Fruit fly (Drosophila melanogaster) whole organism, embryonic: Measurements from ENCODE around the gene CG32066.
A peak's percentile ranks its signal among the peaks of the same experiment; 100 is the strongest.

Experiments used
- ATbp ChIP-seq: fragments of 200-800 bp; sonication (Bioruptor generic); optimal IDR thresholded peaks from 2 replicates; lab custom pipeline; 2017; ENCODE audit warnings: missing biosample characterization, mild to moderate bottlenecking, missing genetic modification characterization, missing genetic modification reagents
- Aef1 ChIP-seq: fragments of 200-800 bp; sonication (Bioruptor generic); IDR thresholded peaks from 3 replicates; pipeline ENCODE4 v1.3.6; 2022; ENCODE audit warnings: missing biosample characterization, missing genetic modification characterization
- Bdp1 ChIP-seq: fragments of 200-800 bp; sonication (Bioruptor generic); optimal IDR thresholded peaks from 3 replicates; lab custom pipeline; 2016; ENCODE audit warnings: missing biosample characterization, missing genetic modification characterization
- Blimp-1 ChIP-seq: fragments of 200-800 bp; sonication (Bioruptor generic); optimal IDR thresholded peaks from 3 replicates; lab custom pipeline; 2018; ENCODE audit warnings: missing biosample characterization, missing genetic modification characterization, mild to moderate bottlenecking, moderate library complexity, missing genetic modification reagents
- C15 ChIP-seq: fragments of 200-800 bp; sonication (Bioruptor generic); IDR thresholded peaks from 3 replicates; pipeline ENCODE4 v1.3.6; 2022; ENCODE audit warnings: missing biosample characterization, missing genetic modification characterization
- CG10147 ChIP-seq: fragments of 200-800 bp; sonication (Bioruptor generic); optimal IDR thresholded peaks from 2 replicates; lab custom pipeline; 2019; ENCODE audit warnings: missing biosample characterization, mild to moderate bottlenecking, missing genetic modification characterization, moderate library complexity
- CG10209 ChIP-seq: fragments of 200-800 bp; sonication (Bioruptor generic); optimal IDR thresholded peaks from 3 replicates; lab custom pipeline; 2017; ENCODE audit warnings: missing biosample characterization, mild to moderate bottlenecking, missing genetic modification characterization, missing genetic modification reagents
- CG10431 ChIP-seq: fragments of 200-800 bp; sonication (Bioruptor generic); optimal IDR thresholded peaks from 3 replicates; lab custom pipeline; 2018; ENCODE audit warnings: missing biosample characterization, mild to moderate bottlenecking, missing genetic modification characterization
- CG10654 ChIP-seq: fragments of 200-800 bp; sonication (Bioruptor generic); optimal IDR thresholded peaks from 2 replicates; lab custom pipeline; 2016; ENCODE audit warnings: missing biosample characterization, missing genetic modification characterization
- CG11456 ChIP-seq: fragments of 200-800 bp; sonication (Bioruptor generic); IDR thresholded peaks from 3 replicates; pipeline ENCODE4 v1.3.6; 2022; ENCODE audit warnings: missing biosample characterization, missing genetic modification characterization
- CG12219 ChIP-seq: fragments of 200-800 bp; sonication (Bioruptor generic); optimal IDR thresholded peaks from 3 replicates; lab custom pipeline; 2018; ENCODE audit warnings: missing biosample characterization, mild to moderate bottlenecking, missing genetic modification characterization
- CG12236 ChIP-seq: fragments of 200-800 bp; sonication (Bioruptor generic); optimal IDR thresholded peaks from 2 replicates; lab custom pipeline; 2016; ENCODE audit warnings: missing biosample characterization, missing genetic modification characterization
- CG15073 ChIP-seq: fragments of 200-800 bp; sonication (Bioruptor generic); optimal IDR thresholded peaks from 2 replicates; lab custom pipeline; 2016; ENCODE audit warnings: missing biosample characterization, missing genetic modification characterization
- CG17186 ChIP-seq: fragments of 200-800 bp; sonication (Bioruptor generic); optimal IDR thresholded peaks from 3 replicates; lab custom pipeline; 2017; ENCODE audit warnings: missing biosample characterization, missing genetic modification reagents, missing genetic modification characterization
- CG17568 ChIP-seq: fragments of 200-800 bp; sonication (Bioruptor generic); optimal IDR thresholded peaks from 2 replicates; lab custom pipeline; 2018; ENCODE audit warnings: missing biosample characterization, mild to moderate bottlenecking, missing genetic modification characterization, moderate library complexity
- CG17829 ChIP-seq: fragments of 200-800 bp; optimal IDR thresholded peaks from 2 replicates; lab custom pipeline; 2019; ENCODE audit warnings: missing biosample characterization, mild to moderate bottlenecking, missing genetic modification characterization, moderate library complexity
- CG30020 ChIP-seq: fragments of 200-800 bp; optimal IDR thresholded peaks from 2 replicates; lab custom pipeline; 2019; ENCODE audit warnings: missing biosample characterization, mild to moderate bottlenecking, missing genetic modification characterization, moderate library complexity
- CG3065 ChIP-seq: fragments of 200-800 bp; sonication (Bioruptor generic); optimal IDR thresholded peaks from 2 replicates; lab custom pipeline; 2016; ENCODE audit warnings: missing biosample characterization, missing genetic modification characterization
- CG4820 ChIP-seq: fragments of 200-800 bp; sonication (Bioruptor generic); optimal IDR thresholded peaks from 3 replicates; lab custom pipeline; 2016; ENCODE audit warnings: missing biosample characterization, missing genetic modification characterization
- CG9437 ChIP-seq: fragments of 200-800 bp; sonication (Bioruptor generic); optimal IDR thresholded peaks from 2 replicates; lab custom pipeline; 2018; ENCODE audit warnings: missing biosample characterization, mild to moderate bottlenecking, missing genetic modification characterization
- D19A ChIP-seq: fragments of 200-800 bp; optimal IDR thresholded peaks from 3 replicates; lab custom pipeline; 2019; ENCODE audit warnings: missing biosample characterization, mild to moderate bottlenecking, missing genetic modification characterization, moderate library complexity
- E2f2 ChIP-seq: fragments of 200-800 bp; sonication (Bioruptor generic); IDR thresholded peaks from 2 replicates; pipeline ENCODE4 v1.3.6; 2022; ENCODE audit warnings: missing biosample characterization, missing genetic modification characterization
- Elba2 ChIP-seq: fragments of 200-800 bp; sonication (Bioruptor generic); optimal IDR thresholded peaks from 3 replicates; lab custom pipeline; 2016; ENCODE audit warnings: missing biosample characterization, missing genetic modification characterization
- Fer2 ChIP-seq: fragments of 200-800 bp; sonication (Bioruptor generic); optimal IDR thresholded peaks from 2 replicates; lab custom pipeline; 2018; ENCODE audit warnings: missing biosample characterization, mild to moderate bottlenecking, missing genetic modification characterization, moderate library complexity
- HHEX ChIP-seq: fragments of 200-800 bp; sonication (Bioruptor generic); optimal IDR thresholded peaks from 3 replicates; lab custom pipeline; 2017; ENCODE audit warnings: missing biosample characterization, mild to moderate bottlenecking, missing genetic modification characterization, missing genetic modification reagents
- Lpt ChIP-seq: fragments of >200 bp; optimal IDR thresholded peaks from 2 replicates; lab custom pipeline; 2018; ENCODE audit warnings: missing biosample characterization, missing genetic modification characterization
- Mrtf ChIP-seq: fragments of 200-800 bp; sonication (Bioruptor generic); IDR thresholded peaks from 3 replicates; pipeline ENCODE4 v1.3.6; 2022; ENCODE audit warnings: missing biosample characterization, missing genetic modification characterization
- Nf-YB ChIP-seq: fragments of 200-800 bp; sonication (Bioruptor generic); optimal IDR thresholded peaks from 3 replicates; lab custom pipeline; 2019; ENCODE audit warnings: missing biosample characterization, mild to moderate bottlenecking, missing genetic modification characterization, moderate library complexity
- Opbp ChIP-seq: fragments of 200-800 bp; sonication (Bioruptor generic); IDR thresholded peaks from 3 replicates; pipeline ENCODE4 v1.3.6; 2022; ENCODE audit warnings: missing biosample characterization, missing genetic modification characterization; ENCODE audit not compliant: partially characterized antibody
- Ravus ChIP-seq: fragments of 200-800 bp; sonication (Bioruptor generic); IDR thresholded peaks from 2 replicates; pipeline ENCODE4 v1.3.6; 2022; ENCODE audit warnings: missing biosample characterization, missing genetic modification characterization
- Rx ChIP-seq: fragments of 200-800 bp; sonication (Bioruptor generic); IDR thresholded peaks from 2 replicates; pipeline ENCODE4 v1.3.6; 2022; ENCODE audit warnings: missing biosample characterization, missing genetic modification characterization
- ap ChIP-seq: fragments of 200-800 bp; sonication (Bioruptor generic); IDR thresholded peaks from 2 replicates; pipeline ENCODE4 v1.3.6; 2022; ENCODE audit warnings: missing biosample characterization, missing genetic modification characterization
- bigmax ChIP-seq: fragments of 200-800 bp; sonication (Bioruptor generic); optimal IDR thresholded peaks from 2 replicates; lab custom pipeline; 2018; ENCODE audit warnings: missing biosample characterization, mild to moderate bottlenecking, missing genetic modification characterization
- cato ChIP-seq: fragments of 200-800 bp; sonication (Bioruptor generic); optimal IDR thresholded peaks from 2 replicates; lab custom pipeline; 2016; ENCODE audit warnings: missing biosample characterization, missing genetic modification characterization, borderline replicate concordance
- chinmo ChIP-seq: fragments of 200-800 bp; sonication (Bioruptor generic); IDR thresholded peaks from 4 replicates; pipeline ENCODE4 v1.3.6; 2022; ENCODE audit warnings: missing biosample characterization, missing genetic modification characterization; ENCODE audit not compliant: partially characterized antibody
- esg ChIP-seq: fragments of 200-800 bp; sonication (Bioruptor generic); conservative IDR thresholded peaks from 2 replicates; pipeline ENCODE4 v1.3.6; 2022; ENCODE audit warnings: missing biosample characterization, missing genetic modification characterization
- fd64A ChIP-seq: fragments of 200-800 bp; sonication (Bioruptor generic); optimal IDR thresholded peaks from 3 replicates; lab custom pipeline; 2018; ENCODE audit warnings: missing biosample characterization, mild to moderate bottlenecking, missing genetic modification characterization
- gsb-n ChIP-seq: fragments of 200-800 bp; sonication (Bioruptor generic); optimal IDR thresholded peaks from 3 replicates; lab custom pipeline; 2018; ENCODE audit warnings: missing biosample characterization, mild to moderate bottlenecking, missing genetic modification characterization
- h ChIP-seq: fragments of >200 bp; optimal IDR thresholded peaks from 2 replicates; lab custom pipeline; 2017
- hbn ChIP-seq: fragments of 200-800 bp; sonication (Bioruptor generic); IDR thresholded peaks from 2 replicates; pipeline ENCODE4 v1.3.6; 2022; ENCODE audit warnings: missing biosample characterization, missing genetic modification characterization; ENCODE audit not compliant: partially characterized antibody
- onecut ChIP-seq: fragments of 200-800 bp; sonication (Bioruptor generic); IDR thresholded peaks from 2 replicates; pipeline ENCODE4 v1.3.6; 2022; ENCODE audit warnings: missing biosample characterization, missing genetic modification characterization
- pb ChIP-seq: fragments of 200-800 bp; sonication (Bioruptor generic); optimal IDR thresholded peaks from 3 replicates; lab custom pipeline; 2016; ENCODE audit warnings: missing biosample characterization, missing genetic modification characterization
- phol ChIP-seq: fragments of 200-800 bp; sonication (Bioruptor generic); optimal IDR thresholded peaks from 3 replicates; lab custom pipeline; 2018; ENCODE audit warnings: missing biosample characterization, mild to moderate bottlenecking, missing genetic modification characterization, moderate library complexity
- pzg ChIP-seq: fragments of 200-800 bp; sonication (Bioruptor generic); optimal IDR thresholded peaks from 3 replicates; lab custom pipeline; 2018; ENCODE audit warnings: missing biosample characterization, mild to moderate bottlenecking, missing genetic modification characterization, moderate library complexity
- row ChIP-seq: fragments of 200-800 bp; sonication (Bioruptor generic); IDR thresholded peaks from 3 replicates; pipeline ENCODE4 v1.3.6; 2022; ENCODE audit warnings: missing biosample characterization, missing genetic modification characterization
- run ChIP-seq: fragments of 200-800 bp; sonication (Bioruptor generic); optimal IDR thresholded peaks from 3 replicates; lab custom pipeline; 2018; ENCODE audit warnings: missing biosample characterization, mild to moderate bottlenecking, missing genetic modification characterization
- schlank ChIP-seq: fragments of 200-800 bp; sonication (Bioruptor generic); optimal IDR thresholded peaks from 2 replicates; lab custom pipeline; 2018; ENCODE audit warnings: missing biosample characterization, mild to moderate bottlenecking, missing genetic modification characterization
- sd ChIP-seq: fragments of 200-800 bp; sonication (Bioruptor generic); optimal IDR thresholded peaks from 3 replicates; lab custom pipeline; 2018; ENCODE audit warnings: missing biosample characterization, mild to moderate bottlenecking, missing genetic modification characterization, moderate library complexity
- slbo ChIP-seq: fragments of 200-800 bp; sonication (Bioruptor generic); IDR thresholded peaks from 2 replicates; pipeline ENCODE4 v1.3.6; 2022; ENCODE audit warnings: missing biosample characterization, missing genetic modification characterization
- vnd ChIP-seq: fragments of 200-800 bp; sonication (Bioruptor generic); IDR thresholded peaks from 3 replicates; pipeline ENCODE4 v1.3.6; 2022; ENCODE audit warnings: missing biosample characterization, missing genetic modification characterization; ENCODE audit not compliant: partially characterized antibody
- vvl ChIP-seq: fragments of 200-800 bp; sonication (Bioruptor generic); IDR thresholded peaks from 2 replicates; pipeline ENCODE4 v1.3.6; 2022; ENCODE audit warnings: missing biosample characterization, missing genetic modification characterization

CG32066 gene

DNA sequence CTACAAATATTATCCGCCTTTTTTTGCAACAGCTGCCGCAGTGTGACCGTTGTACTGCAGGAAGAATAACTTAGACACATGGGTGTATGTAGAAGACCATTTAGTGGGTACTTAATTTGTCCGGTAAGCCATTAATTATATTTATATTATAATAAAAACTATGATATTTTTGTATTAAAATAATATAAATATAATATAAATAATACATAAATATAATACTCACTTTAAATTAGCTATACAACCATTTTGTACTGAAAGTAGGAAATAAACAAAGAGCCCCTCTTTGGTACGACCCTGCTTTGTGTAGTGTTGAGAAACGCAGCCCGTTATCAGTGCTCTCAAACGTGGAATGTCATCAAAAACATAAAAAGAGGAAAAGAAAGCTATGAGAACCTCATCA is 23.0 kb downstream of the CG32066 start, which contains the start of gene Cnep1r2 (continued):
- no peak for TF ChIP-seq vnd (GFP tag; lab: Robert Waterston, UW)
- TF ChIP-seq chinmo (GFP tag; lab: Robert Waterston, UW): no peak
- peak; percentile 90 for TF ChIP-seq CG10431 (GFP tag; lab: Kevin White, UChicago)
- no peak for TF ChIP-seq h (lab: Kevin White, UChicago)
- peak; percentile 89 for TF ChIP-seq CG10147 (GFP tag; lab: Kevin White, UChicago)
- peak; percentile 96 for TF ChIP-seq Mrtf
- peak; percentile 87 for TF ChIP-seq Rx
- peak; percentile 88 for TF ChIP-seq Ravus (GFP tag; lab: Robert Waterston, UW)
- peak; percentile 83 for TF ChIP-seq Nf-YB (GFP tag; lab: Kevin White, UChicago)
- peak; percentile 88 for TF ChIP-seq CG17568 (GFP tag; lab: Kevin White, UChicago)
- TF ChIP-seq onecut: peak; percentile 80
- peak; percentile 97 for TF ChIP-seq CG10209 (GFP tag; lab: Kevin White, UChicago)
- TF ChIP-seq Blimp-1 (GFP tag; lab: Kevin White, UChicago): peak; percentile 94
- peak; percentile 93 for TF ChIP-seq D19A
- TF ChIP-seq schlank (tag; lab: Kevin White, UChicago): peak; percentile 83
- peak; percentile 28 for TF ChIP-seq pb (GFP tag; lab: Kevin White, UChicago)
- TF ChIP-seq bigmax (GFP tag; lab: Kevin White, UChicago): peak; percentile 48
- TF ChIP-seq slbo (GFP tag; lab: Robert Waterston, UW): peak; percentile 98
- peak; percentile 66; the same call in 2 of the 3 replicates for TF ChIP-seq C15
- peak; percentile 88 for TF ChIP-seq CG4820 (GFP tag; lab: Kevin White, UChicago)
- TF ChIP-seq HHEX (GFP tag; lab: Kevin White, UChicago): peak; percentile 93
- TF ChIP-seq fd64A (GFP tag; lab: Kevin White, UChicago): peak; percentile 24
- TF ChIP-seq vvl (GFP tag; lab: Robert Waterston, UW): peak; percentile 97
- TF ChIP-seq row (GFP tag; lab: Robert Waterston, UW): peak; percentile 99
- peak; percentile 64 for TF ChIP-seq Bdp1 (GFP tag; lab: Kevin White, UChicago)
- peak; percentile 88 for TF ChIP-seq CG3065 (GFP tag; lab: Kevin White, UChicago)
- peak; percentile 92 for TF ChIP-seq CG10654
- TF ChIP-seq ap: peak; percentile 87
- TF ChIP-seq CG17186 (GFP tag; lab: Kevin White, UChicago): no peak
- TF ChIP-seq Opbp (GFP tag; lab: Robert Waterston, UW): no peak
- TF ChIP-seq CG30020 (tag; lab: Kevin White, UChicago): peak; percentile 90
- TF ChIP-seq Lpt (GFP tag; lab: Kevin White, UChicago): no peak
- TF ChIP-seq Elba2 (GFP tag; lab: Kevin White, UChicago): peak; percentile 87
- peak; percentile 93 for TF ChIP-seq sd (tag; lab: Kevin White, UChicago)
- TF ChIP-seq esg: peak; percentile 96
- TF ChIP-seq cato (GFP tag; lab: Kevin White, UChicago): peak; percentile 88
- TF ChIP-seq ATbp: peak; percentile 92
- TF ChIP-seq CG11456 (GFP tag; lab: Robert Waterston, UW): peak; percentile 93
- no peak for TF ChIP-seq hbn (GFP tag; lab: Robert Waterston, UW)
- TF ChIP-seq gsb-n (tag; lab: Kevin White, UChicago): peak; percentile 98
- peak; percentile 55 for TF ChIP-seq CG15073 (GFP tag; lab: Kevin White, UChicago)
- TF ChIP-seq CG17829 (tag; lab: Kevin White, UChicago): peak; percentile 98
- TF ChIP-seq run: peak; percentile 93
- peak; percentile 21 for TF ChIP-seq pzg (GFP tag; lab: Kevin White, UChicago)
- peak; percentile 79 for TF ChIP-seq E2f2 (GFP tag; lab: Robert Waterston, UW)
- peak; percentile 97 for TF ChIP-seq phol
- peak; percentile 93 for TF ChIP-seq CG9437 (GFP tag; lab: Kevin White, UChicago)
- peak; percentile 97 for TF ChIP-seq Fer2 (tag; lab: Kevin White, UChicago)
- peak; percentile 93 for TF ChIP-seq Aef1 (GFP tag; lab: Robert Waterston, UW)
- TF ChIP-seq CG12219 (GFP tag; lab: Kevin White, UChicago): peak; percentile 82
- no peak for TF ChIP-seq CG12236 (GFP tag; lab: Kevin White, UChicago)
